Fruit fly (Drosophila melanogaster) whole organism, embryonic: ENCODE results near the gene pck.
A peak's percentile ranks its signal among the peaks of the same experiment; 100 is the strongest.

Source experiments
- Abd-B ChIP-seq: fragments of 200-800 bp; sonication (Bioruptor generic); optimal IDR thresholded peaks from 2 replicates; lab custom pipeline; 2018; ENCODE audit warnings: missing biosample characterization, mild to moderate bottlenecking, missing genetic modification characterization, moderate library complexity
- CG10147 ChIP-seq: fragments of 200-800 bp; sonication (Bioruptor generic); optimal IDR thresholded peaks from 2 replicates; lab custom pipeline; 2019; ENCODE audit warnings: missing biosample characterization, mild to moderate bottlenecking, missing genetic modification characterization, moderate library complexity
- CG10366 ChIP-seq: fragments of 200-800 bp; sonication (Bioruptor generic); IDR thresholded peaks from 2 replicates; pipeline ENCODE4 v1.3.6; 2022; ENCODE audit warnings: missing biosample characterization, missing genetic modification characterization
- CG10431 ChIP-seq: fragments of 200-800 bp; sonication (Bioruptor generic); optimal IDR thresholded peaks from 3 replicates; lab custom pipeline; 2018; ENCODE audit warnings: missing biosample characterization, mild to moderate bottlenecking, missing genetic modification characterization
- CG10565 ChIP-seq: fragments of 200-800 bp; sonication (Bioruptor generic); optimal IDR thresholded peaks from 3 replicates; lab custom pipeline; 2016; ENCODE audit warnings: missing biosample characterization, mild to moderate bottlenecking, missing genetic modification characterization
- CG11456 ChIP-seq: fragments of 200-800 bp; sonication (Bioruptor generic); IDR thresholded peaks from 3 replicates; pipeline ENCODE4 v1.3.6; 2022; ENCODE audit warnings: missing biosample characterization, missing genetic modification characterization
- CG12155 ChIP-seq: fragments of 200-800 bp; sonication (Bioruptor generic); optimal IDR thresholded peaks from 3 replicates; lab custom pipeline; 2016; ENCODE audit warnings: missing biosample characterization, missing genetic modification characterization
- CG12659 ChIP-seq: fragments of 200-800 bp; sonication (Bioruptor generic); optimal IDR thresholded peaks from 3 replicates; lab custom pipeline; 2017; ENCODE audit warnings: mild to moderate bottlenecking, missing biosample characterization, missing genetic modification reagents, missing genetic modification characterization
- CG13296 ChIP-seq: fragments of 200-800 bp; sonication (Bioruptor generic); optimal IDR thresholded peaks from 3 replicates; lab custom pipeline; 2018; ENCODE audit warnings: missing biosample characterization, mild to moderate bottlenecking, missing genetic modification characterization
- CG13624 ChIP-seq: fragments of 200-800 bp; sonication (Bioruptor generic); optimal IDR thresholded peaks from 2 replicates; lab custom pipeline; 2016; ENCODE audit warnings: missing biosample characterization, missing genetic modification characterization
- CG1792 ChIP-seq: fragments of 200-800 bp; sonication (Bioruptor generic); optimal IDR thresholded peaks from 2 replicates; lab custom pipeline; 2016; ENCODE audit warnings: missing biosample characterization, missing genetic modification characterization
- CG18262 ChIP-seq: fragments of 200-800 bp; optimal IDR thresholded peaks from 3 replicates; lab custom pipeline; 2019; ENCODE audit warnings: missing biosample characterization, mild to moderate bottlenecking, missing genetic modification characterization, moderate library complexity
- CG2202 ChIP-seq: fragments of 200-800 bp; sonication (Bioruptor generic); optimal IDR thresholded peaks from 2 replicates; lab custom pipeline; 2018; ENCODE audit warnings: missing biosample characterization, mild to moderate bottlenecking, missing genetic modification characterization
- CG2889 ChIP-seq: fragments of 200-800 bp; sonication (Bioruptor generic); IDR thresholded peaks from 3 replicates; pipeline ENCODE4 v1.3.6; 2022; ENCODE audit warnings: missing biosample characterization, missing genetic modification characterization
- CG33213 ChIP-seq: fragments of 200-800 bp; sonication (Bioruptor generic); optimal IDR thresholded peaks from 3 replicates; lab custom pipeline; 2016; ENCODE audit warnings: missing biosample characterization, missing genetic modification characterization
- CG42726 ChIP-seq: fragments of 200-800 bp; sonication (Bioruptor generic); IDR thresholded peaks from 2 replicates; pipeline ENCODE4 v1.3.6; 2022; ENCODE audit warnings: missing biosample characterization, missing genetic modification characterization; ENCODE audit not compliant: partially characterized antibody
- CG7786 ChIP-seq: fragments of 200-800 bp; sonication (Bioruptor generic); optimal IDR thresholded peaks from 2 replicates; lab custom pipeline; 2016; ENCODE audit warnings: missing biosample characterization, missing genetic modification characterization
- CG8290 ChIP-seq, 3 experiments: fragments of 200-800 bp; sonication (Bioruptor generic); optimal IDR thresholded peaks; 2 replicates each; lab custom pipeline; 2016 to 2019; ENCODE audit warnings: missing biosample characterization in 3 of 3, missing genetic modification characterization in 3 of 3, mild to moderate bottlenecking in 2 of 3, moderate library complexity in 1 of 3
- CHES-1-like ChIP-seq: fragments of 200-800 bp; sonication (Bioruptor generic); optimal IDR thresholded peaks from 2 replicates; lab custom pipeline; 2016; ENCODE audit warnings: missing biosample characterization, missing genetic modification characterization
- D ChIP-seq, 2 experiments: fragments of 200-800 bp in 1 of 2; fragments of >200 bp in 1 of 2; sonication (Bioruptor generic) in 1 of 2; optimal IDR thresholded peaks; 2 replicates in 1 of 2; 3 replicates in 1 of 2; lab custom pipeline; 2017; ENCODE audit warnings: mild to moderate bottlenecking in 1 of 2, missing biosample characterization in 1 of 2, missing genetic modification characterization in 1 of 2, missing genetic modification reagents in 1 of 2
- D19A ChIP-seq: fragments of 200-800 bp; optimal IDR thresholded peaks from 3 replicates; lab custom pipeline; 2019; ENCODE audit warnings: missing biosample characterization, mild to moderate bottlenecking, missing genetic modification characterization, moderate library complexity
- Dip3 ChIP-seq: fragments of 200-800 bp; sonication (Bioruptor generic); optimal IDR thresholded peaks from 3 replicates; lab custom pipeline; 2016; ENCODE audit warnings: missing biosample characterization, missing genetic modification characterization
- Ets97D ChIP-seq: fragments of 200-800 bp; sonication (Bioruptor generic); optimal IDR thresholded peaks from 3 replicates; lab custom pipeline; 2016; ENCODE audit warnings: missing biosample characterization, missing genetic modification characterization
- Fer1 ChIP-seq: fragments of 200-800 bp; sonication (Bioruptor generic); optimal IDR thresholded peaks from 2 replicates; lab custom pipeline; 2017; ENCODE audit warnings: missing biosample characterization, mild to moderate bottlenecking, missing genetic modification characterization
- Hr78 ChIP-seq, 2 experiments: fragments of 200-800 bp in 1 of 2; fragments of >200 bp in 1 of 2; sonication (Bioruptor generic) in 1 of 2; optimal IDR thresholded peaks; 2 replicates each; lab custom pipeline; 2017 to 2019; ENCODE audit warnings: missing biosample characterization in 2 of 2, missing genetic modification characterization in 2 of 2, mild to moderate bottlenecking in 1 of 2, moderate library complexity in 1 of 2
- Hsf ChIP-seq: fragments of 200-800 bp; sonication (Bioruptor generic); optimal IDR thresholded peaks from 3 replicates; lab custom pipeline; 2016; ENCODE audit warnings: missing biosample characterization, missing genetic modification characterization
- Lhr ChIP-seq: fragments of 200-800 bp; sonication (Bioruptor generic); optimal IDR thresholded peaks from 3 replicates; lab custom pipeline; 2017; ENCODE audit warnings: mild to moderate bottlenecking, missing biosample characterization, missing genetic modification reagents, missing genetic modification characterization
- Meics ChIP-seq: fragments of 200-800 bp; sonication (Bioruptor generic); optimal IDR thresholded peaks from 2 replicates; lab custom pipeline; 2017; ENCODE audit warnings: missing biosample characterization, mild to moderate bottlenecking, missing genetic modification characterization
- PHDP ChIP-seq: fragments of 200-800 bp; sonication (Bioruptor generic); optimal IDR thresholded peaks from 3 replicates; lab custom pipeline; 2018; ENCODE audit warnings: missing biosample characterization, mild to moderate bottlenecking, missing genetic modification characterization, moderate library complexity
- Rfx ChIP-seq: fragments of 200-800 bp; sonication (Bioruptor generic); IDR thresholded peaks from 2 replicates; pipeline ENCODE4 v1.3.6; 2022; ENCODE audit warnings: missing biosample characterization, missing genetic modification characterization
- Sry-δ ChIP-seq: fragments of 200-800 bp; sonication (Bioruptor generic); optimal IDR thresholded peaks from 2 replicates; lab custom pipeline; 2016; ENCODE audit warnings: missing biosample characterization, missing genetic modification characterization
- ac ChIP-seq: fragments of 200-800 bp; sonication (Bioruptor generic); optimal IDR thresholded peaks from 3 replicates; lab custom pipeline; 2017; ENCODE audit warnings: missing biosample characterization, mild to moderate bottlenecking, missing genetic modification characterization
- al ChIP-seq: fragments of 200-800 bp; sonication (Bioruptor generic); IDR thresholded peaks from 2 replicates; pipeline ENCODE4 v1.3.6; 2022; ENCODE audit warnings: missing biosample characterization, missing genetic modification characterization
- bab2 ChIP-seq: fragments of 200-800 bp; sonication (Bioruptor generic); optimal IDR thresholded peaks from 2 replicates; lab custom pipeline; 2016; ENCODE audit warnings: missing biosample characterization, missing genetic modification characterization
- bsh ChIP-seq, 2 experiments: fragments of 200-800 bp; sonication (Bioruptor generic); optimal IDR thresholded peaks; 2 replicates each; lab custom pipeline; 2017 to 2018; ENCODE audit warnings: mild to moderate bottlenecking in 2 of 2, missing biosample characterization in 2 of 2, missing genetic modification characterization in 2 of 2, moderate library complexity in 1 of 2
- chm ChIP-seq: fragments of 200-800 bp; sonication (Bioruptor generic); IDR thresholded peaks from 2 replicates; pipeline ENCODE4 v1.3.6; 2022; ENCODE audit warnings: missing biosample characterization, missing genetic modification characterization
- chn ChIP-seq: fragments of 200-800 bp; sonication (Bioruptor generic); optimal IDR thresholded peaks from 2 replicates; lab custom pipeline; 2016; ENCODE audit warnings: missing biosample characterization, missing genetic modification characterization
- dmrt99B ChIP-seq: fragments of 200-800 bp; sonication (Bioruptor generic); optimal IDR thresholded peaks from 2 replicates; lab custom pipeline; 2018; ENCODE audit warnings: missing biosample characterization, mild to moderate bottlenecking, missing genetic modification characterization, moderate library complexity
- eyg ChIP-seq: fragments of 200-800 bp; sonication (Bioruptor generic); optimal IDR thresholded peaks from 3 replicates; lab custom pipeline; 2016; ENCODE audit warnings: missing biosample characterization, missing genetic modification characterization
- fd102C ChIP-seq: fragments of 200-800 bp; sonication (Bioruptor generic); optimal IDR thresholded peaks from 2 replicates; lab custom pipeline; 2018; ENCODE audit warnings: missing biosample characterization, mild to moderate bottlenecking, missing genetic modification characterization, moderate library complexity
- fru ChIP-seq: fragments of >200 bp; optimal IDR thresholded peaks from 2 replicates; lab custom pipeline; 2017
- nerfin-2 ChIP-seq: fragments of 200-800 bp; sonication (Bioruptor generic); IDR thresholded peaks from 2 replicates; pipeline ENCODE4 v1.3.6; 2022; ENCODE audit warnings: missing biosample characterization, missing genetic modification characterization; ENCODE audit not compliant: partially characterized antibody
- otp ChIP-seq: fragments of 200-800 bp; sonication (Bioruptor generic); IDR thresholded peaks from 3 replicates; pipeline ENCODE4, ENCODE4 v1.3.6; 2022; ENCODE audit warnings: missing biosample characterization, missing genetic modification characterization
- schlank ChIP-seq: fragments of 200-800 bp; sonication (Bioruptor generic); optimal IDR thresholded peaks from 2 replicates; lab custom pipeline; 2018; ENCODE audit warnings: missing biosample characterization, mild to moderate bottlenecking, missing genetic modification characterization
- sd ChIP-seq: fragments of 200-800 bp; sonication (Bioruptor generic); optimal IDR thresholded peaks from 3 replicates; lab custom pipeline; 2018; ENCODE audit warnings: missing biosample characterization, mild to moderate bottlenecking, missing genetic modification characterization, moderate library complexity
- sob ChIP-seq: fragments of 200-800 bp; sonication (Bioruptor generic); IDR thresholded peaks from 2 replicates; pipeline ENCODE4 v1.3.6; 2022; ENCODE audit warnings: missing biosample characterization, missing genetic modification characterization
- unpg ChIP-seq: fragments of 200-800 bp; sonication (Bioruptor generic); optimal IDR thresholded peaks from 3 replicates; lab custom pipeline; 2018; ENCODE audit warnings: missing biosample characterization, mild to moderate bottlenecking, missing genetic modification characterization, moderate library complexity
- vnd ChIP-seq: fragments of 200-800 bp; sonication (Bioruptor generic); IDR thresholded peaks from 3 replicates; pipeline ENCODE4 v1.3.6; 2022; ENCODE audit warnings: missing biosample characterization, missing genetic modification characterization; ENCODE audit not compliant: partially characterized antibody
- vvl ChIP-seq: fragments of 200-800 bp; sonication (Bioruptor generic); IDR thresholded peaks from 2 replicates; pipeline ENCODE4 v1.3.6; 2022; ENCODE audit warnings: missing biosample characterization, missing genetic modification characterization

pck gene

DNA sequence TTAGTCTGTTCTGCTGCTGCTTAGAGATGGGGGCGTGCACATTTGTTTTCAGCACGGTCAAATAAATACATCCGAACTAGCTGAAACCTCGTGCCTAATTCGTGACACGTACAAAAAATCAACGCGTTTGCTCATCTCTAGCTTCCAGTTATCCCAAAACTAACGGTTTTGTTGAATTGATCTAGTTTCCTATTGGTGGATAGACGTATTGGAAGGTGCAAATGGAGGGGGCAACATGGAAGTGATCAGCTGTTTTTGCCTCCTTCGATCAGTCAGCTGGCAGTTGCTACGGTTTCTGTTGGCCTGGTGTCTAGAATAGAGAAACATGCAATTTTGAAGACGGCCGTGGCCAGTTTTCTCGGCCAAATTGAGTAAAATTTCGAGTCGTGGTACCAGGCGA, 47.2 kb downstream of the pck start:
- TF ChIP-seq otp (GFP tag; lab: Robert Waterston, UW) (peak; percentile 53; the same call in 1 of the 3 replicates), fd102C (GFP tag; lab: Kevin White, UChicago) (no peak), nerfin-2 (GFP tag; lab: Robert Waterston, UW) (peak; percentile 81), CHES-1-like (GFP tag; lab: Kevin White, UChicago) (peak; percentile 42), Sry-δ (GFP tag; lab: Kevin White, UChicago) (peak; percentile 86), schlank (tag; lab: Kevin White, UChicago) (no peak), eyg (peak; percentile 30), CG12659 (GFP tag; lab: Kevin White, UChicago) (peak; percentile 43), sd (tag; lab: Kevin White, UChicago) (peak; percentile 54), CG13296 (GFP tag; lab: Kevin White, UChicago) (peak; percentile 30), Meics (GFP tag; lab: Kevin White, UChicago) (peak; percentile 34), CG10431 (GFP tag; lab: Kevin White, UChicago) (peak; percentile 40), Ets97D (no peak), bsh (GFP tag; optimal IDR thresholded peaks at IDR 0.05; lab: Kevin White, UChicago) (peak in 1 of 2 experiments; percentile 25), CG8290 (GFP tag; optimal IDR thresholded peaks at IDR 0.05; lab: Kevin White, UChicago) (peak; percentile 12), CG8290 (tag; optimal IDR thresholded peaks at IDR 0.05; lab: Kevin White, UChicago) (peak in 1 of 2 experiments; percentile 78), PHDP (peak; percentile 24), CG2889 (GFP tag; lab: Robert Waterston, UW) (no peak), CG2202 (tag; lab: Kevin White, UChicago) (no peak), CG42726 (GFP tag; lab: Robert Waterston, UW) (peak; percentile 83), CG10565 (GFP tag; lab: Kevin White, UChicago) (no peak), dmrt99B (tag; lab: Kevin White, UChicago) (peak; percentile 28), Abd-B (no peak), Rfx (peak; percentile 78), D (optimal IDR thresholded peaks at IDR 0.05; lab: Kevin White, UChicago) (no peak), D (GFP tag; optimal IDR thresholded peaks at IDR 0.05; lab: Kevin White, UChicago) (no peak), chm (GFP tag; lab: Robert Waterston, UW) (peak; percentile 57; the same call in 1 of the 2 replicates), vnd (GFP tag; lab: Robert Waterston, UW) (peak; percentile 88), CG18262 (tag; lab: Kevin White, UChicago) (peak; percentile 29), CG12155 (GFP tag; lab: Kevin White, UChicago) (peak; percentile 31), CG7786 (GFP tag; lab: Kevin White, UChicago) (peak; percentile 1), Hsf (peak; percentile 3), Dip3 (no peak), al (GFP tag; lab: Robert Waterston, UW) (peak; percentile 23; the same call in 1 of the 2 replicates), bab2 (GFP tag; lab: Kevin White, UChicago) (peak; percentile 31), Hr78 (GFP tag; optimal IDR thresholded peaks at IDR 0.05; lab: Kevin White, UChicago) (no peak), unpg (GFP tag; lab: Kevin White, UChicago) (peak; percentile 27), vvl (peak; percentile 46; the same call in 1 of the 2 replicates), CG1792 (GFP tag; lab: Kevin White, UChicago) (no peak), CG33213 (GFP tag; lab: Kevin White, UChicago) (peak; percentile 35), sob (peak; percentile 75), Lhr (GFP tag; lab: Kevin White, UChicago) (peak; percentile 62), ac (no peak), Fer1 (GFP tag; lab: Kevin White, UChicago) (peak; percentile 36), D19A (tag; lab: Kevin White, UChicago) (peak; percentile 5), CG10147 (GFP tag; lab: Kevin White, UChicago) (peak; percentile 49), chn (GFP tag; lab: Kevin White, UChicago) (peak; percentile 29), CG13624 (GFP tag; lab: Kevin White, UChicago) (peak; percentile 35), CG10366 (peak; percentile 37; the same call in 1 of the 2 replicates), CG11456 (GFP tag; lab: Robert Waterston, UW) (peak; percentile 26; the same call in 1 of the 3 replicates), fru (lab: Kevin White, UChicago) (no peak)
